Fruit fly (Drosophila melanogaster) whole organism, embryonic: ENCODE results near the gene vkg.

Experiments
- Antp ChIP-seq: fragments of 200-800 bp; sonication (Bioruptor generic); optimal IDR thresholded peaks from 3 replicates; lab custom pipeline; 2016; ENCODE audit warnings: missing biosample characterization, missing genetic modification characterization
- Awh ChIP-seq: fragments of 200-800 bp; sonication (Bioruptor generic); IDR thresholded peaks from 2 replicates; pipeline ENCODE4, ENCODE4 v1.3.6; 2022; ENCODE audit warnings: missing biosample characterization, missing genetic modification characterization
- BEAF-32 ChIP-seq: fragments of 200-800 bp; sonication (Bioruptor generic); optimal IDR thresholded peaks from 3 replicates; lab custom pipeline; 2017; ENCODE audit warnings: missing biosample characterization, missing genetic modification characterization, mild to moderate bottlenecking, moderate library complexity, missing genetic modification reagents
- Bgb ChIP-seq: fragments of 200-800 bp; sonication (Bioruptor generic); IDR thresholded peaks from 2 replicates; pipeline ENCODE4 v1.3.6; 2022; ENCODE audit warnings: missing biosample characterization, missing genetic modification characterization; ENCODE audit not compliant: partially characterized antibody
- CG10147 ChIP-seq: fragments of 200-800 bp; sonication (Bioruptor generic); optimal IDR thresholded peaks from 2 replicates; lab custom pipeline; 2019; ENCODE audit warnings: missing biosample characterization, mild to moderate bottlenecking, missing genetic modification characterization, moderate library complexity
- CG10209 ChIP-seq: fragments of 200-800 bp; sonication (Bioruptor generic); optimal IDR thresholded peaks from 3 replicates; lab custom pipeline; 2017; ENCODE audit warnings: missing biosample characterization, mild to moderate bottlenecking, missing genetic modification characterization, missing genetic modification reagents
- CG10565 ChIP-seq: fragments of 200-800 bp; sonication (Bioruptor generic); optimal IDR thresholded peaks from 3 replicates; lab custom pipeline; 2016; ENCODE audit warnings: missing biosample characterization, mild to moderate bottlenecking, missing genetic modification characterization
- CG14860 ChIP-seq: fragments of 200-800 bp; sonication (Bioruptor generic); IDR thresholded peaks from 3 replicates; pipeline ENCODE4 v1.3.6; 2022; ENCODE audit warnings: missing biosample characterization, missing genetic modification characterization; ENCODE audit not compliant: partially characterized antibody
- CG15479 ChIP-seq: fragments of 200-800 bp; sonication (Bioruptor generic); optimal IDR thresholded peaks from 3 replicates; lab custom pipeline; 2019; ENCODE audit warnings: missing biosample characterization, mild to moderate bottlenecking, missing genetic modification characterization, moderate library complexity
- CG17568 ChIP-seq: fragments of 200-800 bp; sonication (Bioruptor generic); optimal IDR thresholded peaks from 2 replicates; lab custom pipeline; 2018; ENCODE audit warnings: missing biosample characterization, mild to moderate bottlenecking, missing genetic modification characterization, moderate library complexity
- CG18262 ChIP-seq: fragments of 200-800 bp; optimal IDR thresholded peaks from 3 replicates; lab custom pipeline; 2019; ENCODE audit warnings: missing biosample characterization, mild to moderate bottlenecking, missing genetic modification characterization, moderate library complexity
- CG3281 ChIP-seq: fragments of 200-800 bp; sonication (Bioruptor generic); optimal IDR thresholded peaks from 3 replicates; lab custom pipeline; 2017; ENCODE audit warnings: missing biosample characterization, mild to moderate bottlenecking, missing genetic modification characterization
- CG4424 ChIP-seq: fragments of 200-800 bp; sonication (Bioruptor generic); optimal IDR thresholded peaks from 3 replicates; lab custom pipeline; 2016; ENCODE audit warnings: missing biosample characterization, missing genetic modification characterization
- CG5953 ChIP-seq: fragments of 200-800 bp; sonication (Bioruptor generic); IDR thresholded peaks from 2 replicates; pipeline ENCODE4 v1.3.6; 2022; ENCODE audit warnings: missing biosample characterization, missing genetic modification characterization
- CG6272 ChIP-seq: fragments of 200-800 bp; sonication (Bioruptor generic); IDR thresholded peaks from 2 replicates; pipeline ENCODE4 v1.3.6; 2022; ENCODE audit warnings: missing biosample characterization, missing genetic modification characterization
- CG6765 ChIP-seq: fragments of 200-800 bp; sonication (Bioruptor generic); optimal IDR thresholded peaks from 3 replicates; lab custom pipeline; 2017; ENCODE audit warnings: missing biosample characterization, mild to moderate bottlenecking, missing genetic modification characterization
- CG7963 ChIP-seq: fragments of 200-800 bp; sonication (Bioruptor generic); IDR thresholded peaks from 3 replicates; pipeline ENCODE4 v1.3.6; 2022; ENCODE audit warnings: missing biosample characterization, missing genetic modification characterization; ENCODE audit not compliant: partially characterized antibody
- CG9437 ChIP-seq: fragments of 200-800 bp; sonication (Bioruptor generic); optimal IDR thresholded peaks from 2 replicates; lab custom pipeline; 2018; ENCODE audit warnings: missing biosample characterization, mild to moderate bottlenecking, missing genetic modification characterization
- CrebB ChIP-seq: fragments of 200-800 bp; sonication (Bioruptor generic); optimal IDR thresholded peaks from 3 replicates; lab custom pipeline; 2018; ENCODE audit warnings: missing biosample characterization, mild to moderate bottlenecking, missing genetic modification characterization
- Dp ChIP-seq: fragments of 200-800 bp; sonication (Bioruptor generic); optimal IDR thresholded peaks from 2 replicates; lab custom pipeline; 2018; ENCODE audit warnings: missing biosample characterization, mild to moderate bottlenecking, missing genetic modification characterization, moderate library complexity
- Ets65A ChIP-seq: fragments of 200-800 bp; sonication (Bioruptor generic); peaks from one replicate; lab custom pipeline; 2016; ENCODE audit warnings: missing biosample characterization, missing genetic modification characterization
- Hr3 ChIP-seq: fragments of 200-800 bp; sonication (Bioruptor generic); optimal IDR thresholded peaks from 3 replicates; lab custom pipeline; 2016; ENCODE audit warnings: missing biosample characterization, missing genetic modification characterization
- Hr51 ChIP-seq, 2 experiments: fragments of 200-800 bp; sonication (Bioruptor generic); optimal IDR thresholded peaks; 2 replicates in 1 of 2; 3 replicates in 1 of 2; lab custom pipeline; 2016 to 2018; ENCODE audit warnings: missing biosample characterization in 2 of 2, missing genetic modification characterization in 2 of 2, mild to moderate bottlenecking in 1 of 2, moderate library complexity in 1 of 2
- Hr78 ChIP-seq, 2 experiments: fragments of 200-800 bp in 1 of 2; fragments of >200 bp in 1 of 2; sonication (Bioruptor generic) in 1 of 2; optimal IDR thresholded peaks; 2 replicates each; lab custom pipeline; 2017 to 2019; ENCODE audit warnings: missing biosample characterization in 2 of 2, missing genetic modification characterization in 2 of 2, mild to moderate bottlenecking in 1 of 2, moderate library complexity in 1 of 2
- Kr ChIP-seq: fragments of 200-800 bp; sonication (Bioruptor generic); optimal IDR thresholded peaks from 2 replicates; lab custom pipeline; 2017; ENCODE audit warnings: missing biosample characterization, mild to moderate bottlenecking, missing genetic modification characterization
- Nf-YC ChIP-seq: fragments of 200-800 bp; optimal IDR thresholded peaks from 3 replicates; lab custom pipeline; 2019; ENCODE audit warnings: missing biosample characterization, mild to moderate bottlenecking, missing genetic modification characterization, moderate library complexity
- Ptx1 ChIP-seq: fragments of 200-800 bp; sonication (Bioruptor generic); IDR thresholded peaks from 2 replicates; pipeline ENCODE4 v1.3.6; 2022; ENCODE audit warnings: missing biosample characterization, missing genetic modification characterization
- Ssrp ChIP-seq: fragments of 200-800 bp; sonication (Bioruptor generic); optimal IDR thresholded peaks from 2 replicates; lab custom pipeline; 2018; ENCODE audit warnings: missing biosample characterization, mild to moderate bottlenecking, missing genetic modification characterization, moderate library complexity
- Xrp1 ChIP-seq: fragments of 200-800 bp; sonication (Bioruptor generic); IDR thresholded peaks from 2 replicates; pipeline ENCODE4 v1.3.6; 2022; ENCODE audit warnings: missing biosample characterization, missing genetic modification characterization
- amos ChIP-seq: fragments of 200-800 bp; sonication (Bioruptor generic); IDR thresholded peaks from 2 replicates; pipeline ENCODE4 v1.3.6; 2022; ENCODE audit warnings: missing biosample characterization, missing genetic modification characterization; ENCODE audit not compliant: partially characterized antibody
- ase ChIP-seq: fragments of 200-800 bp; sonication (Bioruptor generic); IDR thresholded peaks from 3 replicates; pipeline ENCODE4 v1.3.6; 2022; ENCODE audit warnings: missing biosample characterization, missing genetic modification characterization
- br ChIP-seq: fragments of >200 bp; optimal IDR thresholded peaks from 2 replicates; lab custom pipeline; 2017
- cato ChIP-seq: fragments of 200-800 bp; sonication (Bioruptor generic); optimal IDR thresholded peaks from 2 replicates; lab custom pipeline; 2016; ENCODE audit warnings: missing biosample characterization, missing genetic modification characterization, borderline replicate concordance
- cwo ChIP-seq: fragments of 200-800 bp; sonication (Bioruptor generic); optimal IDR thresholded peaks from 3 replicates; lab custom pipeline; 2017; ENCODE audit warnings: missing biosample characterization, missing genetic modification characterization, mild to moderate bottlenecking, moderate library complexity, missing genetic modification reagents
- ewg ChIP-seq: fragments of 200-800 bp; sonication (Bioruptor generic); optimal IDR thresholded peaks from 3 replicates; lab custom pipeline; 2017; ENCODE audit warnings: mild to moderate bottlenecking, missing biosample characterization, missing genetic modification reagents, missing genetic modification characterization
- eyg ChIP-seq: fragments of 200-800 bp; sonication (Bioruptor generic); optimal IDR thresholded peaks from 3 replicates; lab custom pipeline; 2016; ENCODE audit warnings: missing biosample characterization, missing genetic modification characterization
- fu2 ChIP-seq: fragments of 200-800 bp; sonication (Bioruptor generic); optimal IDR thresholded peaks from 2 replicates; lab custom pipeline; 2016; ENCODE audit warnings: missing biosample characterization, missing genetic modification characterization
- inv ChIP-seq: fragments of 200-800 bp; sonication (Bioruptor generic); IDR thresholded peaks from 2 replicates; pipeline ENCODE4 v1.3.6; 2022; ENCODE audit warnings: missing biosample characterization, missing genetic modification characterization; ENCODE audit not compliant: partially characterized antibody
- lab ChIP-seq: fragments of 200-800 bp; sonication (Bioruptor generic); optimal IDR thresholded peaks from 3 replicates; lab custom pipeline; 2017; ENCODE audit warnings: missing biosample characterization, missing genetic modification characterization, mild to moderate bottlenecking, moderate library complexity, missing genetic modification reagents
- lilli ChIP-seq: fragments of 200-800 bp; sonication (Bioruptor generic); optimal IDR thresholded peaks from 3 replicates; lab custom pipeline; 2016; ENCODE audit warnings: missing biosample characterization, missing genetic modification characterization
- nerfin-2 ChIP-seq: fragments of 200-800 bp; sonication (Bioruptor generic); IDR thresholded peaks from 2 replicates; pipeline ENCODE4 v1.3.6; 2022; ENCODE audit warnings: missing biosample characterization, missing genetic modification characterization; ENCODE audit not compliant: partially characterized antibody
- pho ChIP-seq: fragments of 200-800 bp; sonication (Bioruptor generic); optimal IDR thresholded peaks from 2 replicates; lab custom pipeline; 2016; ENCODE audit warnings: missing biosample characterization, missing genetic modification characterization
- sna ChIP-seq: fragments of 200-800 bp; sonication (Bioruptor generic); IDR thresholded peaks from 2 replicates; pipeline ENCODE4 v1.3.6; 2022; ENCODE audit warnings: missing biosample characterization, missing genetic modification characterization; ENCODE audit not compliant: partially characterized antibody
- twi ChIP-seq: fragments of 200-800 bp; optimal IDR thresholded peaks from 2 replicates; lab custom pipeline; 2019; ENCODE audit warnings: missing biosample characterization, mild to moderate bottlenecking, missing genetic modification characterization, moderate library complexity
- tx ChIP-seq: fragments of 200-800 bp; sonication (Bioruptor generic); optimal IDR thresholded peaks from 2 replicates; lab custom pipeline; 2016; ENCODE audit warnings: missing biosample characterization, missing genetic modification characterization
- vnd ChIP-seq: fragments of 200-800 bp; sonication (Bioruptor generic); IDR thresholded peaks from 3 replicates; pipeline ENCODE4 v1.3.6; 2022; ENCODE audit warnings: missing biosample characterization, missing genetic modification characterization; ENCODE audit not compliant: partially characterized antibody

vkg gene

dm6 chr2L:4998260-4998560 is 29.8 kb downstream of the vkg start:
- TF ChIP-seq Ets65A (GFP tag; lab: Kevin White, UChicago) = peak; percentile 80
- TF ChIP-seq CG14860 (GFP tag; lab: Robert Waterston, UW) = no peak
- TF ChIP-seq CG15479 = peak; percentile 77
- no peak for TF ChIP-seq cwo
- peak; percentile 19 for TF ChIP-seq BEAF-32 (GFP tag; lab: Kevin White, UChicago)
- peak; percentile 14 for TF ChIP-seq Ssrp (tag; lab: Kevin White, UChicago)
- 0 out of 2 replicates have a peak, but pooled peaks have one; percentile 5 for TF ChIP-seq Ptx1 (GFP tag; lab: Robert Waterston, UW)
- TF ChIP-seq br (lab: Kevin White, UChicago) = no peak

dm6 chr2L:4997401-4998259 is 30.4 kb downstream of the vkg start:
- TF ChIP-seq CG6272 (GFP tag; lab: Robert Waterston, UW) (peak; percentile 99), tx (peak; percentile 99), Hr78 (GFP tag; optimal IDR thresholded peaks at IDR 0.05; lab: Kevin White, UChicago) (peak in 1 of 2 experiments; percentile 97), CG4424 (GFP tag; lab: Kevin White, UChicago) (peak; percentile 99), CG18262 (tag; lab: Kevin White, UChicago) (peak; percentile 99), Dp (GFP tag; lab: Kevin White, UChicago) (peak; percentile 48), Xrp1 (GFP tag; lab: Robert Waterston, UW) (peak; percentile 99), sna (GFP tag; lab: Robert Waterston, UW) (peak; percentile 52; the same call in 1 of the 2 replicates), lilli (GFP tag; lab: Kevin White, UChicago) (peak; percentile 99), Hr51 (GFP tag; optimal IDR thresholded peaks at IDR 0.05; lab: Kevin White, UChicago) (peak; percentile 98 to 99), Awh (GFP tag; lab: Robert Waterston, UW) (peak; percentile 99), CG3281 (GFP tag; lab: Kevin White, UChicago) (peak; percentile 99), CG6765 (GFP tag; lab: Kevin White, UChicago) (peak; percentile 97), CG10209 (GFP tag; lab: Kevin White, UChicago) (peak; percentile 99), CrebB (tag; lab: Kevin White, UChicago) (peak; percentile 98), lab (peak; percentile 99), Nf-YC (tag; lab: Kevin White, UChicago) (peak; percentile 92), Hr3 (GFP tag; lab: Kevin White, UChicago) (peak; percentile 99), CG17568 (GFP tag; lab: Kevin White, UChicago) (peak; percentile 97), Bgb (GFP tag; lab: Robert Waterston, UW) (peak; percentile 59), Antp (GFP tag; lab: Kevin White, UChicago) (peak; percentile 99), CG14860 (GFP tag; lab: Robert Waterston, UW) (peak; percentile 65), ase (GFP tag; lab: Robert Waterston, UW) (peak; percentile 100), CG7963 (GFP tag; lab: Robert Waterston, UW) (peak; percentile 70), fu2 (GFP tag; lab: Kevin White, UChicago) (peak; percentile 99), cato (GFP tag; lab: Kevin White, UChicago) (peak; percentile 99), inv (GFP tag; lab: Robert Waterston, UW) (peak; percentile 62), CG9437 (GFP tag; lab: Kevin White, UChicago) (peak; percentile 97), ewg (GFP tag; lab: Kevin White, UChicago) (peak; percentile 98), twi (peak; percentile 96), CG5953 (GFP tag; lab: Robert Waterston, UW) (peak; percentile 99), Kr (GFP tag; lab: Kevin White, UChicago) (peak; percentile 87), CG10565 (GFP tag; lab: Kevin White, UChicago) (peak; percentile 97), pho (GFP tag; lab: Kevin White, UChicago) (peak; percentile 99), amos (GFP tag; lab: Robert Waterston, UW) (no peak), nerfin-2 (GFP tag; lab: Robert Waterston, UW) (peak; percentile 74), CG10147 (GFP tag; lab: Kevin White, UChicago) (peak; percentile 97), vnd (peak; percentile 73), eyg (GFP tag; lab: Kevin White, UChicago) (peak; percentile 98)
